Worm (Caenorhabditis elegans) whole organism, early embryonic: ENCODE results near the gene T23G4.2.

Experiments used
- B0310.2 ChIP-seq: sonication (generic microtip); optimal IDR thresholded peaks from 2 replicates; lab custom pipeline; 2016; ENCODE audit warnings: mild to moderate bottlenecking, missing genetic modification characterization, missing compliant biosample characterization
- F13C5.2 ChIP-seq: sonication (generic microtip); optimal IDR thresholded peaks from 2 replicates; lab custom pipeline; 2017; ENCODE audit warnings: mild to moderate bottlenecking, missing genetic modification characterization, inconsistent platforms, missing compliant biosample characterization
- aly-1 ChIP-seq: sonication (generic microtip); optimal IDR thresholded peaks from 2 replicates; lab custom pipeline; 2016; ENCODE audit warnings: missing genetic modification characterization, missing compliant biosample characterization
- ama-1 ChIP-seq: fragments of 150-350 bp; optimal IDR thresholded peaks from 2 replicates; lab custom pipeline; 2014
- ceh-13 ChIP-seq: fragments of 200-800 bp; sonication (Bioruptor generic); optimal IDR thresholded peaks from 2 replicates; lab custom pipeline; 2018; ENCODE audit warnings: mild to moderate bottlenecking, missing genetic modification characterization, missing compliant biosample characterization
- ceh-36 ChIP-seq: sonication (generic microtip); optimal IDR thresholded peaks from 2 replicates; lab custom pipeline; 2016; ENCODE audit warnings: missing genetic modification characterization, inconsistent platforms, missing compliant biosample characterization
- ets-7 ChIP-seq: sonication (generic microtip); optimal IDR thresholded peaks from 2 replicates; lab custom pipeline; 2016; ENCODE audit warnings: missing genotype, missing genetic modification characterization, missing compliant biosample characterization
- flt-1 ChIP-seq: fragments of 200-800 bp; sonication (Bioruptor generic); IDR thresholded peaks from 2 replicates; pipeline ENCODE4 v1.3.6; 2022; ENCODE audit warnings: missing genetic modification characterization, missing compliant biosample characterization
- hmbx-1 ChIP-seq: sonication (generic microtip); optimal IDR thresholded peaks from 2 replicates; lab custom pipeline; 2016; ENCODE audit warnings: mild to moderate bottlenecking, missing genetic modification characterization, missing compliant biosample characterization
- hmg-4 ChIP-seq: fragments of 200-800 bp; sonication (Bioruptor generic); optimal IDR thresholded peaks from 2 replicates; lab custom pipeline; 2018; ENCODE audit warnings: mild to moderate bottlenecking, missing genetic modification characterization, missing compliant biosample characterization
- hnd-1 ChIP-seq: sonication (generic microtip); optimal IDR thresholded peaks from 2 replicates; lab custom pipeline; 2016; ENCODE audit warnings: missing genetic modification characterization, missing compliant biosample characterization
- pes-1 ChIP-seq: fragments of 200-800 bp; sonication (Bioruptor generic); IDR thresholded peaks from 2 replicates; pipeline ENCODE4 v1.3.6; 2022; ENCODE audit warnings: missing genetic modification reagents, missing genetic modification characterization, missing compliant biosample characterization
- scrt-1 ChIP-seq: fragments of 200-800 bp; sonication (Bioruptor generic); IDR thresholded peaks from 2 replicates; pipeline ENCODE4 v1.3.6; 2022; ENCODE audit warnings: missing genetic modification characterization, missing compliant biosample characterization
- sea-1 ChIP-seq: fragments of 200-800 bp; sonication (Bioruptor generic); conservative IDR thresholded peaks from 2 replicates; pipeline ENCODE4 v1.3.6; 2022; ENCODE audit warnings: missing genetic modification characterization, missing compliant biosample characterization
- tbx-11 ChIP-seq: fragments of 200-800 bp; sonication (Bioruptor generic); IDR thresholded peaks from 2 replicates; pipeline ENCODE4 v1.3.6; 2022; ENCODE audit warnings: missing genetic modification characterization, missing compliant biosample characterization
- tbx-37 ChIP-seq: fragments of 200-800 bp; sonication (Bioruptor generic); conservative IDR thresholded peaks from 2 replicates; pipeline ENCODE4 v1.3.6; 2022; ENCODE audit warnings: missing genetic modification reagents, missing genetic modification characterization, missing compliant biosample characterization
- tra-4 ChIP-seq: sonication (generic microtip); optimal IDR thresholded peaks from 2 replicates; lab custom pipeline; 2017; ENCODE audit warnings: missing genetic modification characterization, missing compliant biosample characterization

The T23G4.2 gene

DNA sequence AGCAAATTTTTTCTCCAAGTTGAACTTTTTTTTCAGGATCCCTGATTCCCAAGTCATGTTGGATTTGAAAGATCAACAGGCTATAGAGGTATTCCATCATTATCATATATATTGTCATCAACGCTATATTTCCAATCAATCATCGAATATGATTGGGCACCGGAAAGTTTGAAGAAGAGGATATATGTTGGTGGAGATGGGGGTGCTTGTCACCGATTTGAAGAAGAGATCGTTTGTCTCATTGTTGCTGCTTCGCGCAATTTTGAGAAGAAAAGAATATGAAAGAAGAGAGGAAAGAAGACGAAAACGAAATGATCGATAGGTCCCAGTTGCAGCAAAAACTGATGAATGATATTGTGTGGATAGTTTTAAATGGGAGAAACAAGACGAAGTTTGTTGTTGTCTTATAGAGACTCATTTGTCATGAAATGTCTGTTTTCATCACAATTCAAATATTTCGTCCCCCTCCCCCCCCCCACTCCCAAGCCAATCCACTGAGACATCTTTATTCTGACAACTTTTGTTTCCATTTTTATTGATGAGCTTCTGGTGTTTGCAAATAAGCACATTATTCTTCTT is at the start of gene T23G4.2:
Gene T23G4.2, minus strand, starts transcription at position 255 of the 579 bp plus-strand sequence.
- TF ChIP-seq hmg-4 (GFP tag; lab: Kevin White, UChicago) = no peak
- TF ChIP-seq pes-1 (GFP tag; lab: Robert Waterston, UW) = no peak
- TF ChIP-seq sea-1 (GFP tag; lab: Robert Waterston, UW) = no peak
- no peak for TF ChIP-seq scrt-1 (GFP tag; lab: Robert Waterston, UW)
- TF ChIP-seq ceh-36 (tag; lab: Kevin White, UChicago) = no peak
- no peak for TF ChIP-seq ceh-13 (GFP tag; lab: Kevin White, UChicago)
- no peak for TF ChIP-seq hmbx-1 (tag; lab: Kevin White, UChicago)
- no peak for TF ChIP-seq F13C5.2 (tag; lab: Kevin White, UChicago)
- no peak for TF ChIP-seq tbx-37 (GFP tag; lab: Robert Waterston, UW)
- no peak for TF ChIP-seq flt-1
- TF ChIP-seq B0310.2 (tag; lab: Kevin White, UChicago) = no peak
- TF ChIP-seq tbx-11 (GFP tag; lab: Robert Waterston, UW) = no peak

DNA sequence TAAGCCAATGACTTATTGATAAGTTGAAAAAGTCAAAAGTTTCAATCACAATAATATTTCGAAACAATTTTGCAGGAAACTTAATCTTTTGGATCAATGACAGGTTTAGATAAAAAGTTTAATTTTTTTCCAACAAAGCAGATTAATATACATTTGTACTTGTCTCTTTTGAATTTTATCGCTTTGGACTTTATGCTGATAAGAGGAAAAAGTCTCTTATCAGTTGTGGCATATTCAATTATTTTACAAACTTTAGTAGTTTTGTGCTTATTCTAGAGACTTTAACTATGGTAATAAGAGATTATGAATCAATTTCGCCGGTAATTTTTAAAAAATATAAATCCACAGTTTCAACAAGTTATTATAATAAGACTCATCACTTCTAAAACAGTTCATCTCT is 38.5 kb upstream of the T23G4.2 start:
- TF ChIP-seq B0310.2 (tag; lab: Kevin White, UChicago) (no peak), sea-1 (GFP tag; lab: Robert Waterston, UW) (no peak), hnd-1 (tag; lab: Kevin White, UChicago) (no peak), ets-7 (tag; lab: Kevin White, UChicago) (no peak), ama-1 (no peak), F13C5.2 (tag; lab: Kevin White, UChicago) (no peak), tbx-11 (GFP tag; lab: Robert Waterston, UW) (no peak), hmbx-1 (tag; lab: Kevin White, UChicago) (no peak), ceh-36 (tag; lab: Kevin White, UChicago) (no peak), pes-1 (GFP tag; lab: Robert Waterston, UW) (no peak), tbx-37 (GFP tag; lab: Robert Waterston, UW) (no peak), scrt-1 (GFP tag; lab: Robert Waterston, UW) (no peak), aly-1 (tag; lab: Kevin White, UChicago) (no peak), hmg-4 (GFP tag; lab: Kevin White, UChicago) (no peak), tra-4 (tag; lab: Kevin White, UChicago) (no peak), ceh-13 (GFP tag; lab: Kevin White, UChicago) (no peak)

DNA sequence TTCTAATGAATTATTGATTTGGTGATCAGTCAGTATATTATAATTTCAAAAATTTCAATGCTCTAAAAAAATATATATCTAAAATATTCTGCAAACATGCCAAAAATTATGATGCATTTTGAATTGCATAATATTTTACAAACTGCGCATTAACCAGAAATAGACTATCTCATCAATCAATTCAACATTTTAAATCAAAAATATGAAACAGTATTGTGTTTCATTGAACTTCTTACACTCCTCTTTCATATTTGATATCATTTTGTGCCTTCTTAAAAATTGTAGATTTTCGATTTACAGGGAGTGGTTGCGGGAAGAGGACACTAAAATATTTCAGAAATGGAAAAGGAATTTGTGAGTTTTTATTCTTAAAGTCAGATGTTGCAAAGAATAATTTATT is 37.3 kb upstream of the T23G4.2 start, which contains the start of gene ent-4:
Gene ent-4, plus strand, starts transcription at position 301 of the 400 bp plus-strand sequence.
- no peak for TF ChIP-seq tbx-37 (GFP tag; lab: Robert Waterston, UW)
- no peak for TF ChIP-seq flt-1
- TF ChIP-seq ets-7 (tag; lab: Kevin White, UChicago) = no peak
- no peak for TF ChIP-seq F13C5.2 (tag; lab: Kevin White, UChicago)
- TF ChIP-seq hmg-4 (GFP tag; lab: Kevin White, UChicago) = no peak
- no peak for TF ChIP-seq ama-1
- no peak for TF ChIP-seq scrt-1 (GFP tag; lab: Robert Waterston, UW)
- no peak for TF ChIP-seq tbx-11 (GFP tag; lab: Robert Waterston, UW)
- no peak for TF ChIP-seq hnd-1 (tag; lab: Kevin White, UChicago)
- TF ChIP-seq pes-1 (GFP tag; lab: Robert Waterston, UW) = no peak
- TF ChIP-seq ceh-13 (GFP tag; lab: Kevin White, UChicago) = no peak
- TF ChIP-seq tra-4 (tag; lab: Kevin White, UChicago) = no peak
- no peak for TF ChIP-seq sea-1 (GFP tag; lab: Robert Waterston, UW)
- TF ChIP-seq aly-1 (tag; lab: Kevin White, UChicago) = no peak
- no peak for TF ChIP-seq hmbx-1 (tag; lab: Kevin White, UChicago)

DNA sequence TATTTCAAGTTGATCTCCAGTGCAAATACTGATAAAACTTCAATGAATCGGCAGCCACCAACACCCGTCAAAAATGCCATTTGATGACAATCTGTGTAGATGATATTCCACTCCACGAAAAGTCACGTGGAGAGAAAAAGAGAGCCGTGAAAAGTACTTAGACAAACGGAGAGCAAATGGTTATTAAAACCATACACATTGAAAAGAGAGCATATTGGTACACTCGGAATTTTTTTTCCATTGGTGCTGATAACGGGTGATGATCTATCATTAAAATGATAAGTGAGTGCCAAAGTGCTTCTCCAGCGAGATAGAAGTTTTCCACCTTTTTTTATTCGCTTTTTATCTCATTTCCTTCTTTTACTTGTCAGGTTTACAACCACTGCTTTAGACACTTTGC is 35.8 kb upstream of the T23G4.2 start:
- TF ChIP-seq ama-1 (no peak), B0310.2 (tag; lab: Kevin White, UChicago) (no peak), tbx-11 (GFP tag; lab: Robert Waterston, UW) (no peak), pes-1 (GFP tag; lab: Robert Waterston, UW) (no peak), tra-4 (tag; lab: Kevin White, UChicago) (no peak), hmg-4 (GFP tag; lab: Kevin White, UChicago) (no peak), hnd-1 (tag; lab: Kevin White, UChicago) (no peak), sea-1 (GFP tag; lab: Robert Waterston, UW) (no peak), tbx-37 (GFP tag; lab: Robert Waterston, UW) (no peak), scrt-1 (GFP tag; lab: Robert Waterston, UW) (no peak), F13C5.2 (tag; lab: Kevin White, UChicago) (no peak), ets-7 (tag; lab: Kevin White, UChicago) (no peak), ceh-36 (tag; lab: Kevin White, UChicago) (no peak), hmbx-1 (tag; lab: Kevin White, UChicago) (no peak)

DNA sequence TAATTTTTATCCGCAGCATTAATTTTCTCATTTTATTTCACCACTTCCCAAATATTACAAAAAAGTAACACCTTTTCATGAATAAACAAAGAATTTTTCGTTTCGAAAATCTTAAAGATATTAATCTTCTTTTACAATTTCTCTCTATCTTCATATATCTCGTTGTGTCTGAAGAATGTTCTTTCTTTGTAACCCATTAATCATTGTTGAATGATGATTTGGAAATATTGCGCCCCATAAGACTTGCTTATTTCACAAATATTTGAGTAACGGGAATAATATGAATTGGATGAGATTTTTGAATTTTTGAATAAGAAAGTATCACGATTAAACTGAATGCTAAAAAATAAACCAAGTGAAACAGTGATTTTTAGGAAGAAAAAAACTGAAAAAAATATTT is 31.6 kb upstream of the T23G4.2 start:
- no peak for TF ChIP-seq scrt-1 (GFP tag; lab: Robert Waterston, UW)

DNA sequence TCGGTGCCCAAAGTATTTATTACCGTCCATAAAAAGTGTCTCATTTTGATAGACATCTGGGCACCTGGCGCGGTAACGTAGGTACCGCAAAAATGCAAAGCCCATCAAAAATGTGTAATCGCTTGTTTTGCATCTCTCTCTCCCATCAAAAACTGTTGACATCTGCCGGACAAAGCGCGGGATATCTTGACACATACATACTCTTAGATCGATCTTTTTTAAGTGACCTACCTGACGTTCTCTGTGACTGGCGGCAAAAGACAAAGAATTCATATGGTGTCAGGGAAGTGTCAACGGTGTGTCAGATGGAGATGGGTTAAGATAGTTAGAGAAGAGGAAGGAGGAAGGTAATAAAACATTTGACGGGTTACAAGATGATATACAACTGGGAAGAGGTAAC is 29.6 kb upstream of the T23G4.2 start:
- TF ChIP-seq hmbx-1 (tag; lab: Kevin White, UChicago) = no peak
- no peak for TF ChIP-seq aly-1 (tag; lab: Kevin White, UChicago)
- no peak for TF ChIP-seq ama-1

DNA sequence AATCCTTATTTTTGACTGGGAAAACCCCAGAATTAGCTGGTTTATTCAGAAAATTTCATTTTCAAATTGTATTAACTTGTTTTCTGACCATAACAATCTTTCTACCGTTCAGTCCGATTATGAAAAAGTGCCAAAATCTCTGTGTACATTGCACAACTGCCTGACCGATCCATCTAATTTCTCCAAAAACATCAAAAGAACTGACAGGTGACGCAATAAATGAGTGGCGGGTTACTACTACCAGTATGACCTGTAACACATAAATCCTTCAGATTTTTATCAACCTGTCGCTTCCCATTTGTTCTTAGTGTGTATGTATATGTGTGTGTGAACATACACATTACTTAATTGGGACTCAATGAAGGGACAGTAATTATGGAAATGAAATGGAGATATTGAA is 27.4 kb upstream of the T23G4.2 start:
- TF ChIP-seq tra-4 (tag; lab: Kevin White, UChicago) = no peak
- no peak for TF ChIP-seq ceh-13 (GFP tag; lab: Kevin White, UChicago)
- no peak for TF ChIP-seq flt-1
- TF ChIP-seq hmbx-1 (tag; lab: Kevin White, UChicago) = no peak
- TF ChIP-seq ama-1 = no peak
- TF ChIP-seq ceh-36 (tag; lab: Kevin White, UChicago) = no peak
- no peak for TF ChIP-seq B0310.2 (tag; lab: Kevin White, UChicago)
- no peak for TF ChIP-seq tbx-37 (GFP tag; lab: Robert Waterston, UW)
- no peak for TF ChIP-seq F13C5.2 (tag; lab: Kevin White, UChicago)
- TF ChIP-seq tbx-11 (GFP tag; lab: Robert Waterston, UW) = no peak
- TF ChIP-seq pes-1 (GFP tag; lab: Robert Waterston, UW) = no peak
- no peak for TF ChIP-seq scrt-1 (GFP tag; lab: Robert Waterston, UW)
